Fruit fly (Drosophila melanogaster): ENCODE measurements around the gene CG18273.
A peak's percentile ranks its signal among the peaks of the same experiment; 100 is the strongest.

The CG18273 gene

dm6 chrX:526479-527071 lies 39.2 kb upstream of the CG18273 start (continued):
- peak; percentile 44 for TF ChIP-seq CG8944 (GFP tag; optimal IDR thresholded peaks at IDR 0.05)
- TF ChIP-seq odd (GFP tag; optimal IDR thresholded peaks at IDR 0.05), result no peak
- peak; percentile 91 for TF ChIP-seq CG10959 (GFP tag; IDR thresholded peaks at IDR 0.05)
- TF ChIP-seq CG6272 (GFP tag; IDR thresholded peaks at IDR 0.05), result no peak
- TF ChIP-seq lola (GFP tag; optimal IDR thresholded peaks at IDR 0.05), result peak in 1 of 3 experiments; percentile 85
- peak in 1 of 2 experiments; percentile 59 for TF ChIP-seq bsh (GFP tag; optimal IDR thresholded peaks at IDR 0.05)
- TF ChIP-seq CG7745 (tag; optimal IDR thresholded peaks at IDR 0.05), result peak; percentile 15
- TF ChIP-seq sd (tag; optimal IDR thresholded peaks at IDR 0.05), result no peak
- TF ChIP-seq dm (GFP tag; optimal IDR thresholded peaks at IDR 0.05), result peak; percentile 47
- TF ChIP-seq bowl (GFP tag; IDR thresholded peaks at IDR 0.05), result no peak
- TF ChIP-seq B-H2 (GFP tag; optimal IDR thresholded peaks at IDR 0.05), result no peak
- TF ChIP-seq wdn (GFP tag; IDR thresholded peaks at IDR 0.05), result no peak
- no peak for TF ChIP-seq pzg (GFP tag; optimal IDR thresholded peaks at IDR 0.05)
- TF ChIP-seq CG4328 (GFP tag; optimal IDR thresholded peaks at IDR 0.05), result no peak
- TF ChIP-seq fru (optimal IDR thresholded peaks at IDR 0.05), result no peak
- TF ChIP-seq gsb-n (tag; optimal IDR thresholded peaks at IDR 0.05), result peak; percentile 69
- TF ChIP-seq gro (GFP tag; optimal IDR thresholded peaks at IDR 0.05), result no peak
- TF ChIP-seq ase (GFP tag; IDR thresholded peaks at IDR 0.05), result no peak
- TF ChIP-seq fd102C (GFP tag; optimal IDR thresholded peaks at IDR 0.05), result peak; percentile 97
- TF ChIP-seq Hr51 (GFP tag; optimal IDR thresholded peaks at IDR 0.05), result peak in 1 of 2 experiments; percentile 62
- no peak for TF ChIP-seq CG31224 (GFP tag; IDR thresholded peaks at IDR 0.05)
- 0 out of 2 replicates have a peak, but pooled peaks have one; percentile 12 for TF ChIP-seq gt (GFP tag; IDR thresholded peaks at IDR 0.05)
- TF ChIP-seq CG11560 (tag; IDR thresholded peaks at IDR 0.05), result no peak
- no peak for TF ChIP-seq sob (GFP tag; IDR thresholded peaks at IDR 0.05)
- no peak for TF ChIP-seq Aef1 (GFP tag; IDR thresholded peaks at IDR 0.05)
- no peak for TF ChIP-seq CG10366 (GFP tag; IDR thresholded peaks at IDR 0.05)
- TF ChIP-seq TFAM (GFP tag; optimal IDR thresholded peaks at IDR 0.05), result no peak
- TF ChIP-seq pfk (GFP tag; optimal IDR thresholded peaks at IDR 0.05), result peak; percentile 53
- peak; percentile 76 for TF ChIP-seq CG12391 (tag; optimal IDR thresholded peaks at IDR 0.05)
- peak; percentile 8 for TF ChIP-seq CG17359 (tag; optimal IDR thresholded peaks at IDR 0.05)
- TF ChIP-seq CG30403 (GFP tag; optimal IDR thresholded peaks at IDR 0.05), result peak; percentile 45
- TF ChIP-seq ttk (GFP tag; IDR thresholded peaks at IDR 0.05), result 0 out of 2 replicates have a peak, but pooled peaks have one; percentile 14
- TF ChIP-seq CG2712 (tag; optimal IDR thresholded peaks at IDR 0.05), result peak; percentile 83
- TF ChIP-seq lmd (GFP tag; IDR thresholded peaks at IDR 0.05), result peak; percentile 41; the same call in 1 of the 2 replicates
- TF ChIP-seq lbe (GFP tag; optimal IDR thresholded peaks at IDR 0.05), result no peak
- TF ChIP-seq CG12942 (GFP tag; optimal IDR thresholded peaks at IDR 0.05), result peak; percentile 12
- no peak for TF ChIP-seq Dip3 (GFP tag; optimal IDR thresholded peaks at IDR 0.05)
- peak; percentile 31 for TF ChIP-seq CG13424 (tag; optimal IDR thresholded peaks at IDR 0.05)
- no peak for TF ChIP-seq ato (GFP tag; IDR thresholded peaks at IDR 0.05; ENCODE audit: partially characterized antibody)
- peak; percentile 29 for TF ChIP-seq Spps (tag; optimal IDR thresholded peaks at IDR 0.05)
- peak; percentile 80 for TF ChIP-seq dan (GFP tag; IDR thresholded peaks at IDR 0.05)
- no peak for TF ChIP-seq gcm2 (GFP tag; optimal IDR thresholded peaks at IDR 0.05)
- peak; percentile 2 for TF ChIP-seq p53 (GFP tag; optimal IDR thresholded peaks at IDR 0.05)
- peak; percentile 46 for TF ChIP-seq bab2 (GFP tag; optimal IDR thresholded peaks at IDR 0.05)
- no peak for TF ChIP-seq Dip2 (GFP tag; IDR thresholded peaks at IDR 0.05)
- TF ChIP-seq trh (GFP tag; optimal IDR thresholded peaks at IDR 0.05), result no peak
- no peak for TF ChIP-seq hbn (GFP tag; IDR thresholded peaks at IDR 0.05; ENCODE audit: partially characterized antibody)
- TF ChIP-seq CG11456 (GFP tag; IDR thresholded peaks at IDR 0.05), result no peak
- peak; percentile 67 for TF ChIP-seq CG8089 (GFP tag; optimal IDR thresholded peaks at IDR 0.05)
- TF ChIP-seq sc (optimal IDR thresholded peaks at IDR 0.05), result no peak
- no peak for TF ChIP-seq sc (GFP tag; optimal IDR thresholded peaks at IDR 0.05)

Data from whole organism, embryonic.